Fruit fly (Drosophila melanogaster) whole organism, adult: ENCODE results near the gene Cyp4e3.

ENCODE experiments used
- CG11617 ChIP-seq: fragments of 200-800 bp; sonication (Bioruptor generic); optimal IDR thresholded peaks from 2 replicates; lab custom pipeline; 2017; ENCODE audit warnings: mild to moderate bottlenecking, missing biosample characterization, missing genetic modification reagents, missing genetic modification characterization
- CG12768 ChIP-seq: fragments of 200-800 bp; sonication (Bioruptor generic); optimal IDR thresholded peaks from 2 replicates; lab custom pipeline; 2017; ENCODE audit warnings: missing biosample characterization, missing genetic modification characterization, mild to moderate bottlenecking, moderate library complexity, missing genetic modification reagents
- CG14711 ChIP-seq: fragments of 200-800 bp; sonication (Bioruptor generic); optimal IDR thresholded peaks from 2 replicates; lab custom pipeline; 2018; ENCODE audit warnings: missing biosample characterization, mild to moderate bottlenecking, missing genetic modification characterization, moderate library complexity
- CG33017 ChIP-seq: fragments of 200-800 bp; sonication (Bioruptor generic); optimal IDR thresholded peaks from 2 replicates; lab custom pipeline; 2018; ENCODE audit warnings: missing biosample characterization, mild to moderate bottlenecking, missing genetic modification characterization, moderate library complexity
- CG5204 ChIP-seq: fragments of 200-800 bp; sonication (Bioruptor generic); optimal IDR thresholded peaks from 2 replicates; lab custom pipeline; 2016; ENCODE audit warnings: missing biosample characterization, missing genetic modification characterization
- CG7045 ChIP-seq: fragments of 200-800 bp; sonication (Bioruptor generic); optimal IDR thresholded peaks from 2 replicates; lab custom pipeline; 2017; ENCODE audit warnings: missing biosample characterization, mild to moderate bottlenecking, missing genetic modification characterization
- Crg-1 ChIP-seq: fragments of 200-800 bp; sonication (Bioruptor generic); optimal IDR thresholded peaks from 2 replicates; lab custom pipeline; 2016; ENCODE audit warnings: missing biosample characterization, missing genetic modification characterization
- Mnt ChIP-seq: fragments of 200-800 bp; sonication (Bioruptor generic); optimal IDR thresholded peaks from 2 replicates; lab custom pipeline; 2016; ENCODE audit warnings: missing biosample characterization, mild to moderate bottlenecking, missing genetic modification characterization
- bab1 ChIP-seq: fragments of 200-800 bp; sonication (Bioruptor generic); optimal IDR thresholded peaks from 3 replicates; lab custom pipeline; 2019; ENCODE audit warnings: missing biosample characterization, mild to moderate bottlenecking, missing genetic modification characterization, moderate library complexity
- cic ChIP-seq: fragments of 200-800 bp; sonication (Bioruptor generic); optimal IDR thresholded peaks from 2 replicates; lab custom pipeline; 2017; ENCODE audit warnings: missing biosample characterization, mild to moderate bottlenecking, missing genetic modification characterization, moderate library complexity
- kay ChIP-seq: fragments of 200-800 bp; sonication (Bioruptor generic); peaks from one replicate; lab custom pipeline; 2016; ENCODE audit warnings: missing biosample characterization, missing genetic modification characterization, borderline replicate concordance
- tj ChIP-seq: fragments of 200-800 bp; sonication (Bioruptor generic); optimal IDR thresholded peaks from 3 replicates; lab custom pipeline; 2017; ENCODE audit warnings: missing biosample characterization, mild to moderate bottlenecking, missing genetic modification characterization, moderate library complexity
- toe ChIP-seq: fragments of 200-800 bp; sonication (Bioruptor generic); optimal IDR thresholded peaks from 2 replicates; lab custom pipeline; 2016; ENCODE audit warnings: missing biosample characterization, missing genetic modification characterization

- TF ChIP-seq kay (GFP tag; lab: Kevin White, UChicago) (no peak), cic (GFP tag; lab: Kevin White, UChicago) (peak; percentile 78), toe (no peak), CG7045 (GFP tag; lab: Kevin White, UChicago) (peak; percentile 38), CG14711 (tag; lab: Kevin White, UChicago) (no peak), bab1 (GFP tag; lab: Kevin White, UChicago) (no peak), CG33017 (tag; lab: Kevin White, UChicago) (peak; percentile 48), tj (GFP tag; lab: Kevin White, UChicago) (peak; percentile 40), CG5204 (GFP tag; lab: Kevin White, UChicago) (no peak), CG12768 (GFP tag; lab: Kevin White, UChicago) (peak; percentile 55), CG11617 (GFP tag; lab: Kevin White, UChicago) (peak; percentile 56), Crg-1 (peak; percentile 2), Mnt (GFP tag; lab: Kevin White, UChicago) (peak; percentile 79)
Observed at dm6 chr2L:9785917-9786432, 36.1 kb upstream of the Cyp4e3 start.
